Fruit fly (Drosophila melanogaster) whole organism, prepupa: Measurements from ENCODE around the gene CG12402.

Experiments
- CG10669 ChIP-seq: fragments of 200-800 bp; sonication (Bioruptor generic); optimal IDR thresholded peaks from 3 replicates; lab custom pipeline; 2018; ENCODE audit warnings: missing biosample characterization, mild to moderate bottlenecking, missing genetic modification characterization, moderate library complexity
- CG15336 ChIP-seq: fragments of 200-800 bp; sonication (Bioruptor generic); IDR thresholded peaks from 2 replicates; pipeline ENCODE4 v1.3.6; 2022; ENCODE audit warnings: missing biosample characterization, missing genetic modification characterization
- CG4318 ChIP-seq: fragments of 200-800 bp; sonication (Bioruptor generic); optimal IDR thresholded peaks from 3 replicates; lab custom pipeline; 2017; ENCODE audit warnings: missing biosample characterization, mild to moderate bottlenecking, missing genetic modification characterization
- CG6163 ChIP-seq: fragments of 200-800 bp; sonication (Bioruptor generic); IDR thresholded peaks from 3 replicates; pipeline ENCODE4 v1.3.6; 2022; ENCODE audit warnings: missing biosample characterization, missing genetic modification characterization
- Eip75B ChIP-seq: fragments of 200-800 bp; sonication (Bioruptor generic); optimal IDR thresholded peaks from 3 replicates; lab custom pipeline; 2016; ENCODE audit warnings: missing biosample characterization, missing genetic modification characterization
- OdsH ChIP-seq: fragments of 200-800 bp; sonication (Bioruptor generic); optimal IDR thresholded peaks from 3 replicates; lab custom pipeline; 2016; ENCODE audit warnings: missing biosample characterization, missing genetic modification characterization
- Sox102F ChIP-seq: fragments of 200-800 bp; sonication (Bioruptor generic); optimal IDR thresholded peaks from 2 replicates; lab custom pipeline; 2016; ENCODE audit warnings: missing biosample characterization, mild to moderate bottlenecking, missing genetic modification characterization
- Sox14 ChIP-seq: fragments of 200-800 bp; sonication (Bioruptor generic); optimal IDR thresholded peaks from 3 replicates; lab custom pipeline; 2016; ENCODE audit warnings: missing biosample characterization, missing genetic modification characterization
- dac ChIP-seq: fragments of 200-800 bp; sonication (Bioruptor generic); optimal IDR thresholded peaks from 2 replicates; lab custom pipeline; 2017; ENCODE audit warnings: missing biosample characterization, mild to moderate bottlenecking, missing genetic modification characterization
- esn ChIP-seq: fragments of 200-800 bp; sonication (Bioruptor generic); optimal IDR thresholded peaks from 2 replicates; lab custom pipeline; 2016; ENCODE audit warnings: missing biosample characterization, mild to moderate bottlenecking, missing genetic modification characterization, moderate library complexity
- fkh ChIP-seq: fragments of 200-800 bp; sonication (Bioruptor generic); optimal IDR thresholded peaks from 3 replicates; lab custom pipeline; 2017; ENCODE audit warnings: missing biosample characterization, mild to moderate bottlenecking, missing genetic modification characterization, moderate library complexity
- vri ChIP-seq: fragments of 200-800 bp; sonication (Bioruptor generic); optimal IDR thresholded peaks from 3 replicates; lab custom pipeline; 2016; ENCODE audit warnings: missing biosample characterization, mild to moderate bottlenecking, missing genetic modification characterization

dm6 chr3R:14118350-14118749 is 10.2 kb upstream of the CG12402 start, which contains the start of gene Kif19A:
- TF ChIP-seq CG10669 (GFP tag; lab: Kevin White, UChicago) (no peak), Sox102F (GFP tag; lab: Kevin White, UChicago) (no peak), CG4318 (no peak), CG15336 (GFP tag; lab: Robert Waterston, UW) (no peak), Sox14 (GFP tag; lab: Kevin White, UChicago) (no peak), CG6163 (no peak), esn (GFP tag; lab: Kevin White, UChicago) (no peak), fkh (no peak), Eip75B (no peak), OdsH (GFP tag; lab: Kevin White, UChicago) (no peak), dac (GFP tag; lab: Kevin White, UChicago) (no peak), vri (no peak)
